Fruit fly (Drosophila melanogaster) whole organism, wandering third instar larva: Measurements from ENCODE around the gene CG13999.

Experiments
- Abd-B ChIP-seq: fragments of >200 bp; optimal IDR thresholded peaks from 2 replicates; lab custom pipeline; 2017; ENCODE audit warnings: missing biosample characterization, missing genetic modification characterization
- CG32264 ChIP-seq: fragments of 200-800 bp; sonication (Bioruptor generic); optimal IDR thresholded peaks from 2 replicates; lab custom pipeline; 2016; ENCODE audit warnings: missing biosample characterization, missing genetic modification characterization
- CG9705 ChIP-seq: fragments of 200-800 bp; sonication (Bioruptor generic); optimal IDR thresholded peaks from 2 replicates; lab custom pipeline; 2018; ENCODE audit warnings: missing biosample characterization, mild to moderate bottlenecking, missing genetic modification characterization
- CrebA ChIP-seq: fragments of 200-800 bp; sonication (Bioruptor generic); optimal IDR thresholded peaks from 2 replicates; lab custom pipeline; 2016; ENCODE audit warnings: missing biosample characterization, mild to moderate bottlenecking, missing genetic modification characterization, borderline replicate concordance
- Dfd ChIP-seq: fragments of >200 bp; optimal IDR thresholded peaks from 2 replicates; lab custom pipeline; 2017; ENCODE audit warnings: missing biosample characterization, missing genetic modification characterization
- Dif ChIP-seq: fragments of 200-275, 200-300 bp; sonication (Bioruptor generic); optimal IDR thresholded peaks from 2 replicates; lab custom pipeline; 2018; ENCODE audit warnings: missing biosample characterization, missing genetic modification characterization; ENCODE audit not compliant: partially characterized antibody
- GATAd ChIP-seq: sonication (Bioruptor generic); optimal IDR thresholded peaks from 2 replicates; lab custom pipeline; 2016; ENCODE audit warnings: missing biosample characterization, missing genetic modification characterization
- HLH106 ChIP-seq: fragments of 200-800 bp; optimal IDR thresholded peaks from 3 replicates; lab custom pipeline; 2019; ENCODE audit warnings: missing biosample characterization, mild to moderate bottlenecking, missing genetic modification characterization, moderate library complexity
- Hnf4 ChIP-seq: fragments of 200-800 bp; sonication (Bioruptor generic); optimal IDR thresholded peaks from 2 replicates; lab custom pipeline; 2016; ENCODE audit warnings: missing biosample characterization, mild to moderate bottlenecking, missing genetic modification characterization
- Hr83 ChIP-seq: fragments of 200-300 bp; sonication (Bioruptor generic); optimal IDR thresholded peaks from 2 replicates; lab custom pipeline; 2016; ENCODE audit warnings: missing biosample characterization, mild to moderate bottlenecking, missing genetic modification characterization, moderate library complexity; ENCODE audit not compliant: poor library complexity, severe bottlenecking
- Myc ChIP-seq: fragments of >200 bp; optimal IDR thresholded peaks from 2 replicates; lab custom pipeline; 2017
- N ChIP-seq: fragments of >200 bp; optimal IDR thresholded peaks from 2 replicates; lab custom pipeline; 2018; ENCODE audit warnings: missing biosample characterization, missing external identifiers, missing genetic modification characterization
- OdsH ChIP-seq: fragments of 200-800 bp; sonication (Bioruptor generic); optimal IDR thresholded peaks from 2 replicates; lab custom pipeline; 2016; ENCODE audit warnings: missing biosample characterization, mild to moderate bottlenecking, missing genetic modification characterization
- Rel ChIP-seq, 2 experiments: fragments of 200-800 bp; sonication (Bioruptor generic) in 1 of 2; optimal IDR thresholded peaks; 2 replicates in 1 of 2; 3 replicates in 1 of 2; lab custom pipeline; 2016 to 2019; ENCODE audit warnings: mild to moderate bottlenecking in 2 of 2, missing biosample characterization in 2 of 2, missing genetic modification characterization in 2 of 2, moderate library complexity in 1 of 2
- Sp1 ChIP-seq: fragments of 200-800 bp; sonication (Bioruptor generic); optimal IDR thresholded peaks from 3 replicates; lab custom pipeline; 2019; ENCODE audit warnings: missing biosample characterization, mild to moderate bottlenecking, missing genetic modification characterization, moderate library complexity
- Vsx2 ChIP-seq: fragments of 200-300, 225-300 bp; sonication (Bioruptor generic); optimal IDR thresholded peaks from 2 replicates; lab custom pipeline; 2018; ENCODE audit warnings: missing biosample characterization, missing genetic modification characterization; ENCODE audit not compliant: partially characterized antibody
- br ChIP-seq: fragments of 200-800 bp; sonication (Bioruptor generic); optimal IDR thresholded peaks from 2 replicates; lab custom pipeline; 2016; ENCODE audit warnings: missing biosample characterization, missing genetic modification characterization
- brk ChIP-seq: fragments of 200-800 bp; sonication (Bioruptor generic); optimal IDR thresholded peaks from 2 replicates; lab custom pipeline; 2016; ENCODE audit warnings: missing biosample characterization, mild to moderate bottlenecking, missing genetic modification characterization
- dmrt93B ChIP-seq: fragments of 200-800 bp; sonication (Bioruptor generic); optimal IDR thresholded peaks from 2 replicates; lab custom pipeline; 2018; ENCODE audit warnings: missing biosample characterization, mild to moderate bottlenecking, missing genetic modification characterization
- ey ChIP-seq: fragments of 200-800 bp; sonication (Bioruptor generic); optimal IDR thresholded peaks from 2 replicates; lab custom pipeline; 2016; ENCODE audit warnings: missing biosample characterization, missing genetic modification characterization
- foxo ChIP-seq, 2 experiments: fragments of 200-800 bp; sonication (Bioruptor generic); optimal IDR thresholded peaks; 2 replicates in 1 of 2; 3 replicates in 1 of 2; lab custom pipeline; 2016 to 2017; ENCODE audit warnings: missing biosample characterization in 2 of 2, missing genetic modification characterization in 2 of 2
- fru ChIP-seq: fragments of 200-800 bp; sonication (Bioruptor generic); optimal IDR thresholded peaks from 3 replicates; lab custom pipeline; 2016; ENCODE audit warnings: missing biosample characterization, mild to moderate bottlenecking, missing genetic modification characterization
- h ChIP-seq: fragments of 200-800 bp; sonication (Bioruptor generic); optimal IDR thresholded peaks from 3 replicates; lab custom pipeline; 2016; ENCODE audit warnings: missing biosample characterization, mild to moderate bottlenecking, missing genetic modification characterization
- jim ChIP-seq: fragments of 175-275, 200-325 bp; sonication (Bioruptor generic); optimal IDR thresholded peaks from 2 replicates; lab custom pipeline; 2016; ENCODE audit warnings: missing biosample characterization, mild to moderate bottlenecking, missing genetic modification characterization
- lola ChIP-seq: fragments of >200 bp; optimal IDR thresholded peaks from 2 replicates; lab custom pipeline; 2017; ENCODE audit warnings: missing biosample characterization, missing genetic modification characterization
- pan ChIP-seq: fragments of >200 bp; optimal IDR thresholded peaks from 2 replicates; lab custom pipeline; 2017
- psq ChIP-seq: fragments of 200-800 bp; sonication (Bioruptor generic); optimal IDR thresholded peaks from 3 replicates; lab custom pipeline; 2017; ENCODE audit warnings: missing biosample characterization, mild to moderate bottlenecking, missing genetic modification characterization, moderate library complexity
- rgr ChIP-seq: fragments of 200-800 bp; sonication (Bioruptor generic); optimal IDR thresholded peaks from 3 replicates; lab custom pipeline; 2016; ENCODE audit warnings: missing biosample characterization, mild to moderate bottlenecking, missing genetic modification characterization
- sage ChIP-seq: fragments of 200-800 bp; sonication (Bioruptor generic); optimal IDR thresholded peaks from 2 replicates; lab custom pipeline; 2016; ENCODE audit warnings: missing biosample characterization, mild to moderate bottlenecking, missing genetic modification characterization
- sv ChIP-seq: fragments of 200-800 bp; sonication (Bioruptor generic); optimal IDR thresholded peaks from 3 replicates; lab custom pipeline; 2016; ENCODE audit warnings: missing biosample characterization, missing genetic modification characterization
- tai ChIP-seq: sonication (Bioruptor generic); optimal IDR thresholded peaks from 2 replicates; lab custom pipeline; 2016; ENCODE audit warnings: missing biosample characterization, missing genetic modification characterization
- usp ChIP-seq: fragments of >200 bp; optimal IDR thresholded peaks from 2 replicates; lab custom pipeline; 2017; ENCODE audit warnings: missing biosample characterization, missing genetic modification characterization

CG13999 gene

DNA sequence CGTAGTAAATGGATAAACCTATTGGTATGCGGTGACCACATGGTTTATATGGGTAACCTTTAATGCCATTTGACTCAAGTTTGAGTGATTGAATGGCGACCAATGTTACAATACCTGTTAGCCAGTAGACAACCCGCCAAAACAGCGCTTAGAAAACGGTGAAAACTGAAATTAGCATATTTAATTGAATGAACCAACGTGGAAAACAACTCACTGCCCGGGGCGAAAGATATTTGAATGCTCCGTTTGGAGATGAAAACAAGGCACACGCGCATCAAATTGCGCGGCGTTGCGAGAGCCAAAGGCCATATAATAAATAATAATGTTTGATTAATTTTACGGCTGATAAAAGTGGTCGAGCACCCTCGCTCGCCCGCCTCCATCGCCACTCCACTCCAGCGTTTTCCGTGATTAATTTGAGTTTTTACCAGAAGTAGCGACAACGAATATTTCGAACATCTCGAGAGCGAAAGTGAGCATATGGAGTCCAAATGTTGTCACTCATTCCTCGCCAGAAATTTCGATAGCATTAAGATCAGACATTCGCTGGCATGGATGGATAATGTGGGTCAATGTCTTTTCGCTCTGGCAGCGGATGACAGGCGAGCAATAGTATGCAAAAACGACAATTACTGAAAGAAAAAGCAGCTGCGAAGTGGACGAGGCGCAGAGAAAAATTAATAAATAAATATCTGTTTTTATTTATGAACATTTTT, 15.0 kb upstream of the CG13999 start:
- no peak for TF ChIP-seq HLH106
- no peak for TF ChIP-seq pan (lab: Kevin White, UChicago)
- no peak for TF ChIP-seq CrebA (GFP tag; lab: Kevin White, UChicago)
- no peak for TF ChIP-seq Rel (GFP tag; optimal IDR thresholded peaks at IDR 0.05; lab: Kevin White, UChicago)
- peak; percentile 33 for TF ChIP-seq Rel (tag; optimal IDR thresholded peaks at IDR 0.05; lab: Kevin White, UChicago)
- TF ChIP-seq brk (GFP tag; lab: Kevin White, UChicago), result peak; percentile 51
- TF ChIP-seq h (GFP tag; lab: Kevin White, UChicago), result peak; percentile 39
- TF ChIP-seq foxo (GFP tag; optimal IDR thresholded peaks at IDR 0.05; lab: Kevin White, UChicago), result no peak

DNA sequence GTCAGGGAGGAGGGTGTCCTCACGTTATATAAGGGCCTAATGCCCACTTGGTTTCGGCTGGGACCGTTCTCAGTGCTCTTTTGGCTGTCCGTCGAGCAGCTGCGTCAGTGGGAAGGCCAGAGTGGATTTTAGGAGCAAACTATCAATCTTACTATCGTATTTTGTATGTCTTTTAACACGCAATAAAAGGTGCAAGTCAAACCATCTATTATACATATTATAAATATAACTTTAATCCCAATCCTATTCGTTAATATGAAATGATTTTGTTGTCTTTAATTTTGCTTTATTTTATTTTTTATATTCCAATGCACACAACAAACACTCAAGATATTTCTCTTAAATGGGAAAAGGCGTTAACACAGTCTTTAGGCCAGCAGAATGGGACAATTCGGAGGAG, 13.3 kb upstream of the CG13999 start, which contains the start of gene Ucp4B:
Gene Ucp4B, plus strand, starts transcription at position 301 of the 400 bp plus-strand sequence.
- no peak for TF ChIP-seq GATAd (GFP tag; lab: Kevin White, UChicago)
- no peak for TF ChIP-seq Sp1 (GFP tag; lab: Kevin White, UChicago)
- no peak for TF ChIP-seq Hr83 (GFP tag; lab: Kevin White, UChicago)
- no peak for TF ChIP-seq HLH106
- TF ChIP-seq fru (GFP tag; lab: Kevin White, UChicago), result no peak
- TF ChIP-seq Dfd, result no peak
- TF ChIP-seq tai (GFP tag; lab: Kevin White, UChicago), result no peak
- no peak for TF ChIP-seq pan (lab: Kevin White, UChicago)
- no peak for TF ChIP-seq Abd-B
- TF ChIP-seq usp (GFP tag; lab: Kevin White, UChicago), result no peak
- TF ChIP-seq br (GFP tag; lab: Kevin White, UChicago), result no peak
- no peak for TF ChIP-seq lola (GFP tag; lab: Kevin White, UChicago)
- no peak for TF ChIP-seq Dif (GFP tag; lab: Kevin White, UChicago)
- no peak for TF ChIP-seq sage (GFP tag; lab: Kevin White, UChicago)
- no peak for TF ChIP-seq rgr (GFP tag; lab: Kevin White, UChicago)

DNA sequence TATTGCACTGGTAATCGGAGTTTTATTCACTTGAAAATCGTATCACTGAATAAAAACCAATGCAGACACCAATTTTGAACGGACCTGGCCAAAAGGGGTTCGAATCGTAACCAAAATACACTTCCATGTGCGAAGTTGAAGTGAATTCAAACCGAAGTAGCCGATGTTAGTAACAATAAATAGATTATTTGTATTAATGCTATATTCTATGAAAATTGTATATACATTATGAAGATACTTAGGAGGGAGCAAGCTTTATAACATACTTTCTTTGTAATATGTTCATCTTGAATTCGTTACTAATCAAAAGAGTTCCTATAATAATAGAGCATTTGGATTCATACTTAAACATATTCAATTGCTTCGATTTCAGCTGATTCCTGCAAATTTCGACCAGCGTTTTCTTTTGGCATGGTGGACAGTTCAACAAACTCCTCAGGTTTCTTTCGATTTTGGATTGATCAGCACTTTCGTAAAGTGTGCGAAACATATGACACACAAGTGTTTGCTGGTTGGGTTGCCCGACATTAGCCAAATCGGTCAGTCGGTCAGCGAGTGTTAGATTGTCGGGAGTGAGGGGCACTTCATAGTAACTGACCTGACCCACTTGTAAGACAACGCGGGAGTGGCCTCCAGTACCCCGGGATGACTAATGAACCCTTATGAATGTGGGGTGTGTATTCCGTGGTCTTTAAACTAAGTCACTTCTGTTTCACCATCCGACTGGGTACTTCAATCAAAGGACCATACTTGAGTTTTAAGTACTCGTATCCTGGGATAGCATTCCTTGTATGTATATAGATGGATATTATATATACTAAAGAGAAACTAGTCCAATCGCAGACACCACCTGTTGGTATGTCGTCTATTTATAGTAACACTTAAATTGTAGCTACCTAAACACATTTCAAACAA, 11.7 kb upstream of the CG13999 start, which contains the start of the genes CG13992 and Ucp4C:
Gene CG13992, minus strand, starts transcription at position 51 of the 915 bp plus-strand sequence.
Gene Ucp4C, plus strand, starts transcription at position 865 of the 915 bp plus-strand sequence.
- TF ChIP-seq Hnf4 (GFP tag; lab: Kevin White, UChicago) (no peak), jim (GFP tag; lab: Kevin White, UChicago) (no peak), br (GFP tag; lab: Kevin White, UChicago) (no peak), brk (GFP tag; lab: Kevin White, UChicago) (no peak), foxo (GFP tag; optimal IDR thresholded peaks at IDR 0.05; lab: Kevin White, UChicago) (no peak), pan (lab: Kevin White, UChicago) (no peak), h (GFP tag; lab: Kevin White, UChicago) (no peak), Vsx2 (no peak), ey (GFP tag; lab: Kevin White, UChicago) (no peak), CG9705 (GFP tag; lab: Kevin White, UChicago) (no peak), CG32264 (no peak), fru (GFP tag; lab: Kevin White, UChicago) (no peak), dmrt93B (no peak)

DNA sequence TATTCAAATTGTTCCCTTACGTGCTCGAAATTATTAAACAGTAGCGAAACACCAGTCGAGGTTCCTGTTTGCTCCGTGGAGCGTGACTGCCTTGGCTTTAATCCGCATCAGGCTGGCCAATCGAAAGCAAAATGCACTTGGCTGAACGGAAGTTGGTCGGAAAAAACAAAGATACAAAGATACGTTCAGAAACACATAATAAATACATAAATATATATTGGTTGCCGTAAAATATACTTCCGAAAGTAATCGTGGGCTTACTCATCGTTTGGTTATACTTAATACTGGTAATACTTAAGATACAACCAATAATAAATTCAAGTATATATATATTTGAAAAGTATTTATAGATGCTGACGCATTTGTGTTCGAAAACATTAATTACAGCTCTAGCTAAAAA, 8.6 kb upstream of the CG13999 start, which contains the start of gene psd:
Gene psd, minus strand, starts transcription at position 101 of the 400 bp plus-strand sequence.
- no peak for TF ChIP-seq jim (GFP tag; lab: Kevin White, UChicago)
- no peak for TF ChIP-seq ey (GFP tag; lab: Kevin White, UChicago)
- no peak for TF ChIP-seq sv
- TF ChIP-seq psq, result no peak
- TF ChIP-seq Sp1 (GFP tag; lab: Kevin White, UChicago), result no peak
- TF ChIP-seq OdsH (GFP tag; lab: Kevin White, UChicago), result no peak
- TF ChIP-seq N (GFP tag; lab: Kevin White, UChicago), result no peak
- no peak for TF ChIP-seq br (GFP tag; lab: Kevin White, UChicago)
- TF ChIP-seq Myc (lab: Kevin White, UChicago), result no peak
- no peak for TF ChIP-seq foxo (GFP tag; optimal IDR thresholded peaks at IDR 0.05; lab: Kevin White, UChicago)
- no peak for TF ChIP-seq fru (GFP tag; lab: Kevin White, UChicago)
- no peak for TF ChIP-seq CG32264
